Worm (Caenorhabditis elegans): Measurements from ENCODE around the gene cutl-9.

DNA sequence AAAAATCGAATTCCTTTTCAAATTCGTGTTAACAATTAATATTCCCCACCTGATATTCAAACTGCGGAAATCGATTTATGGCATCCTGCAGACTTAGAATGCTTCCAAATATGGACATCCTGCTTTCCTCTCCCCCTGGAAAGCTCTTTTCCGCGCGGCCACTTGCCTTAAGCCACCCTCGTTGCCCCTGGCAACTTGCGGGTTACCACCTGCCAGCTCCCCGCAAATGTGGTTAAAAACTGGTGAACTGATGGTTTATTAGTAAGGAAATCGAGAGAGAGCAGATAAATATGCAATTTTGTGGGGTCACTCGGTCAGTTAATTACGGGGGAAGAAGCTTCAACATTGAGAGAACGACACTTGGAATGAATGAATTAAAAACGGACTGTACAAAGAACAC, 30.0 kb downstream of the cutl-9 start, which contains the start of gene nphp-1:
- no peak for TF ChIP-seq mes-4 (tag; optimal IDR thresholded peaks at IDR 0.05)
- no peak for TF ChIP-seq unc-62 (GFP tag; optimal IDR thresholded peaks at IDR 0.05)
- no peak for TF ChIP-seq aptf-2 (GFP tag; conservative IDR thresholded peaks at IDR 0.05)
- no peak for TF ChIP-seq die-1 (tag; optimal IDR thresholded peaks at IDR 0.05)
- no peak for TF ChIP-seq tlf-1 (GFP tag; optimal IDR thresholded peaks at IDR 0.05)
- no peak for TF ChIP-seq snpc-4 (GFP tag; optimal IDR thresholded peaks at IDR 0.05)
- no peak for TF ChIP-seq snpc-4 (tag; optimal IDR thresholded peaks at IDR 0.05)
- TF ChIP-seq sea-2 (GFP tag; IDR thresholded peaks at IDR 0.05) = no peak
